Fruit fly (Drosophila melanogaster): ENCODE measurements around the gene EMC2B.

dm6 chr3R:17029796-17030195 is 38.1 kb upstream of the EMC2B start:
- TF ChIP-seq usp (GFP tag; optimal IDR thresholded peaks at IDR 0.05) = no peak
- no peak for TF ChIP-seq pan (optimal IDR thresholded peaks at IDR 0.05)
- TF ChIP-seq Dll (optimal IDR thresholded peaks at IDR 0.05) = no peak
- TF ChIP-seq CG8478 (optimal IDR thresholded peaks at IDR 0.05) = no peak
- no peak for TF ChIP-seq psq (optimal IDR thresholded peaks at IDR 0.05)
- no peak for TF ChIP-seq EcR (GFP tag; optimal IDR thresholded peaks at IDR 0.05)

All from whole organism.